Fruit fly (Drosophila melanogaster) Kc167 (cell line): ENCODE results near the gene sad.

Experiments used
- Myc ChIP-seq: fragments of >200 bp; optimal IDR thresholded peaks from 2 replicates; lab custom pipeline; 2017; ENCODE audit warnings: missing external identifiers
- Sin3A ChIP-seq: fragments of >200 bp; optimal IDR thresholded peaks from 2 replicates; lab custom pipeline; 2018; ENCODE audit warnings: missing external identifiers
- h ChIP-seq: fragments of >200 bp; optimal IDR thresholded peaks from 3 replicates; lab custom pipeline; 2018; ENCODE audit warnings: missing external identifiers
- insv ChIP-seq: fragments of >200 bp; optimal IDR thresholded peaks from 3 replicates; lab custom pipeline; 2018; ENCODE audit warnings: missing external identifiers
- psq ChIP-seq: fragments of >200 bp; optimal IDR thresholded peaks from 2 replicates; lab custom pipeline; 2017; ENCODE audit warnings: missing external identifiers
- ttk ChIP-seq: sonication (Bioruptor generic); optimal IDR thresholded peaks from 2 replicates; lab custom pipeline; 2017; ENCODE audit warnings: missing external identifiers

The sad gene

DNA sequence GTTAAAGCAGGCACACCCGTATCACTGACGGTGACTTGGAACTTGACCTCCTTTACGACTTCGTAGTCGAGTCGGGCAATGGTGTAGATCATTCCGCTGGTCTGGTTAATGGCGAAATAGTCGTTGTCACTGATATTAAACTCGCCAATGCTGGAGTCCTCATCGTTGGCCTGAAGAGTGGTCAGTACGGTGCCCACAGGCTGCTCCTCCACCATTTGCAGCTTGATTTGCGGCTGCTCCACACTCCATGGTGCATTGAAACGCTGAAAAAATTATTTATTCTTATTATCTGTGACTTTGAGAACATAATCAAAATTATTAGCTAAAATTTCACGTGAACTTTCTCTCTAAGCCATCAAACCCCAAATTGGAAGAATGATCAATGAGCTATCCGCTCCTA, 20.2 kb downstream of the sad start, which contains the start of gene CG34307:
CG34307 (plus strand) TSS at position 301 of the 400 bp plus-strand sequence.
- TF ChIP-seq h (lab: Kevin White, UChicago) (no peak), insv (lab: Kevin White, UChicago) (no peak), ttk (lab: Kevin White, UChicago) (no peak), Sin3A (no peak)

DNA sequence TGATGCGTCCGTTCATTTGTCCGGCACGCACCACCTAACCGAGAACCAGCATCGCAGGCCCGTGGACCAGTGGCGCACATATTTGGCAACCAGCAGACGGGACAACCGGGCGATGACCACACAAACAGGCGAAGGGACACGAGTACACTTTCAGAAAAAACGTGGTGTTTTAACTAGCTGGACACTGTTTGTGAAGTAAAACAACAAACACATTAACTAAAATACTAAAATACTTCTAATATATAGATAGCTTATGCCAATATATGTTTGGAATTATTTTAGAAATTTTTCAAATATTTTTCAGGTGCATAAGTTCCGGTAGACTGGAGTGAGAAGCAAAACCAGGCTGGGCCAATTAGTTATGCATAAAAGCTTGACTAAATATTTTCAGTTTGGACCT, 25.9 kb downstream of the sad start:
- TF ChIP-seq psq (lab: Kevin White, UChicago) (no peak), insv (lab: Kevin White, UChicago) (no peak), ttk (lab: Kevin White, UChicago) (no peak), h (lab: Kevin White, UChicago) (no peak), Sin3A (no peak), Myc (lab: Kevin White, UChicago) (no peak)

DNA sequence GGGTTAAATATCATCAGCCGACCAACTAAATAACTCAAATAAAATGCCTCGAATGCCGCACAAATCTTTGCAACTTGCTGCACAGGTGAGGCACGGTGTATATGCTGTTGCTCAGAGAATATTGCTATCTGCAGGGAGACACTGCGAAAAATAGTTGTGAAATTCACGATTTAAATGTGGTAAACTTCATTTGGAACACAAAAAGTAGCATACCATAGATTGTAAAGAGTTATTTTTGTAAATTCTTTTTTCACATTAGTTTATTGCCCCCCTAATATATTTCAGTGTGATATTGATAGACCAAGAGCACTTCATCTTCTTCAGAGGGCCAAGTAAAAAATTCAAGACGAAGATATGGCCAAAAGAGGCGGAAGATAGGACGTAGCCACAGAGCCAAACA, 43.6 kb downstream of the sad start:
- TF ChIP-seq psq (lab: Kevin White, UChicago) = no peak
- no peak for TF ChIP-seq h (lab: Kevin White, UChicago)
- TF ChIP-seq Myc (lab: Kevin White, UChicago) = no peak
- TF ChIP-seq ttk (lab: Kevin White, UChicago) = no peak
- TF ChIP-seq insv (lab: Kevin White, UChicago) = no peak
- no peak for TF ChIP-seq Sin3A
